Worm (Caenorhabditis elegans) whole organism, midembryonic: Measurements from ENCODE around the gene jmjd-3.3.
"Not testable (repeated sequence)": the region's sequence is repeated elsewhere in the genome, so short reads cannot be mapped to it uniquely, and the experiment has no call there.

Experiments used
- T22C8.4 ChIP-seq: fragments of 200-800 bp; sonication (Bioruptor generic); IDR thresholded peaks from 2 replicates; pipeline ENCODE4 v1.3.6; 2022; ENCODE audit warnings: missing genetic modification characterization, missing compliant biosample characterization
- cog-1 ChIP-seq: sonication (generic microtip); optimal IDR thresholded peaks from 2 replicates; lab custom pipeline; 2016; ENCODE audit warnings: missing genetic modification characterization, missing compliant biosample characterization
- flt-1 ChIP-seq: fragments of 200-800 bp; sonication (Bioruptor generic); IDR thresholded peaks from 2 replicates; pipeline ENCODE4 v1.3.6; 2022; ENCODE audit warnings: missing genetic modification characterization, missing compliant biosample characterization
- klf-2 ChIP-seq: fragments of 200-800 bp; sonication (Bioruptor generic); conservative IDR thresholded peaks from 2 replicates; pipeline ENCODE4 v1.3.6; 2022; ENCODE audit warnings: missing genetic modification reagents, missing genetic modification characterization, missing compliant biosample characterization
- med-1 ChIP-seq: sonication (generic microtip); optimal IDR thresholded peaks from 2 replicates; lab custom pipeline; 2017; ENCODE audit warnings: missing genetic modification characterization, mild to moderate bottlenecking, missing compliant biosample characterization, antibody characterized with exemption, missing genetic modification reagents; ENCODE audit not compliant: insufficient read depth
- ref-1 ChIP-seq: fragments of 200-800 bp; sonication (Bioruptor generic); conservative IDR thresholded peaks from 2 replicates; pipeline ENCODE4 v1.3.6; 2022; ENCODE audit warnings: missing genetic modification reagents, missing genetic modification characterization, missing compliant biosample characterization
- tab-1 ChIP-seq: fragments of 200-800 bp; sonication (Bioruptor generic); IDR thresholded peaks from 2 replicates; pipeline ENCODE4 v1.3.6; 2022; ENCODE audit warnings: missing genetic modification characterization, missing compliant biosample characterization
- ztf-23 ChIP-seq: fragments of 200-800 bp; sonication (Bioruptor generic); IDR thresholded peaks from 2 replicates; pipeline ENCODE4 v1.3.6; 2022; ENCODE audit warnings: missing genetic modification reagents, missing genetic modification characterization, missing compliant biosample characterization
- ztf-29 ChIP-seq: fragments of 200-800 bp; sonication (Bioruptor generic); IDR thresholded peaks from 2 replicates; pipeline ENCODE4 v1.3.6; 2022; ENCODE audit warnings: missing genetic modification reagents, missing genetic modification characterization, missing compliant biosample characterization

jmjd-3.3 gene

ce11 chrX:13412307-13412706, 23.9 kb upstream of the jmjd-3.3 start:
- TF ChIP-seq med-1 (GFP tag; lab: Kevin White, UChicago), result no peak
- TF ChIP-seq tab-1 (GFP tag; lab: Robert Waterston, UW), result no peak
- TF ChIP-seq klf-2, result no peak
- TF ChIP-seq flt-1, result no peak
- no peak for TF ChIP-seq ztf-29
- TF ChIP-seq ztf-23 (GFP tag; lab: Robert Waterston, UW), result no peak
- no peak for TF ChIP-seq cog-1 (tag; lab: Kevin White, UChicago)
- TF ChIP-seq T22C8.4, result no peak
- no peak for TF ChIP-seq ref-1 (GFP tag; lab: Robert Waterston, UW)

- TF ChIP-seq ref-1 (GFP tag; lab: Robert Waterston, UW), result no peak; the same call in 1 of the 2 replicates
- TF ChIP-seq med-1 (GFP tag; lab: Kevin White, UChicago), result no peak
- TF ChIP-seq T22C8.4, result no peak
- TF ChIP-seq cog-1 (tag; lab: Kevin White, UChicago), result peak; percentile 17
- peak; percentile 60 for TF ChIP-seq flt-1
- peak; percentile 86 for TF ChIP-seq tab-1 (GFP tag; lab: Robert Waterston, UW)
- TF ChIP-seq ztf-23 (GFP tag; lab: Robert Waterston, UW), result peak; percentile 65; the same call in 1 of the 2 replicates
- TF ChIP-seq klf-2, result peak; percentile 77
- TF ChIP-seq ztf-29, result peak; percentile 84
These were observed 21.2 kb upstream of the jmjd-3.3 start for ce11 chrX:13414974-13415373.

- TF ChIP-seq cog-1 (tag; lab: Kevin White, UChicago), result no peak
- no peak for TF ChIP-seq ref-1 (GFP tag; lab: Robert Waterston, UW)
These were observed 20.5 kb upstream of the jmjd-3.3 start, which contains the start of gene C29F7.2 for ce11 chrX:13415722-13416121. Gene C29F7.2 (plus strand): TSS chrX:13416078.

- no peak for TF ChIP-seq klf-2
- no peak for TF ChIP-seq ref-1 (GFP tag; lab: Robert Waterston, UW)
- no peak for TF ChIP-seq T22C8.4
These were observed 18.7 kb upstream of the jmjd-3.3 start for ce11 chrX:13417479-13417878.

ce11 chrX:13419884-13420339, 16.3 kb upstream of the jmjd-3.3 start, which contains the start of gene C29F7.3:
Gene C29F7.3 (minus strand): TSS chrX:13419934.
- no peak for TF ChIP-seq med-1 (GFP tag; lab: Kevin White, UChicago)
- peak; percentile 58 for TF ChIP-seq cog-1 (tag; lab: Kevin White, UChicago)
- TF ChIP-seq klf-2, result no peak
- no peak for TF ChIP-seq ztf-29
- TF ChIP-seq ref-1 (GFP tag; lab: Robert Waterston, UW), result no peak

- TF ChIP-seq ref-1 (GFP tag; lab: Robert Waterston, UW) (no peak), tab-1 (GFP tag; lab: Robert Waterston, UW) (no peak), klf-2 (no peak), ztf-23 (GFP tag; lab: Robert Waterston, UW) (no peak), T22C8.4 (no peak), ztf-29 (no peak), flt-1 (no peak), med-1 (GFP tag; lab: Kevin White, UChicago) (no peak), cog-1 (tag; lab: Kevin White, UChicago) (no peak)
These were observed 15.2 kb upstream of the jmjd-3.3 start for ce11 chrX:13421068-13421467.

ce11 chrX:13423340-13423739, 12.9 kb upstream of the jmjd-3.3 start, which contains the start of gene fkh-3:
Gene fkh-3 (minus strand): TSS chrX:13423440.
- TF ChIP-seq klf-2 (no peak), cog-1 (tag; lab: Kevin White, UChicago) (no peak), ztf-29 (no peak), tab-1 (GFP tag; lab: Robert Waterston, UW) (no peak), ref-1 (GFP tag; lab: Robert Waterston, UW) (no peak), flt-1 (no peak), ztf-23 (GFP tag; lab: Robert Waterston, UW) (no peak), med-1 (GFP tag; lab: Kevin White, UChicago) (no peak), T22C8.4 (no peak)

- TF ChIP-seq cog-1 (tag; lab: Kevin White, UChicago); ztf-23 (GFP tag; lab: Robert Waterston, UW); ref-1 (GFP tag; lab: Robert Waterston, UW): not testable (repeated sequence)
These were observed 7.5 kb upstream of the jmjd-3.3 start, which contains the start of gene fkh-4 for ce11 chrX:13428755-13429154. Gene fkh-4 (minus strand): TSS chrX:13428855.

- not testable (repeated sequence) for TF ChIP-seq ztf-23, ref-1, tab-1 (GFP tag; lab: Robert Waterston, UW)
These were observed 4.8 kb upstream of the jmjd-3.3 start, which contains the start of gene C29F7.10 for ce11 chrX:13431388-13431787. Gene C29F7.10 (minus strand): TSS chrX:13431488.

ce11 chrX:13435116-13435515, 1.1 kb upstream of the jmjd-3.3 start:
- TF ChIP-seq flt-1 (no peak), ztf-23 (GFP tag; lab: Robert Waterston, UW) (no peak), T22C8.4 (no peak), tab-1 (GFP tag; lab: Robert Waterston, UW) (no peak), ztf-29 (no peak), ref-1 (GFP tag; lab: Robert Waterston, UW) (no peak), klf-2 (no peak), cog-1 (tag; lab: Kevin White, UChicago) (no peak), med-1 (GFP tag; lab: Kevin White, UChicago) (no peak)

- peak; percentile 70; the same call in 1 of the 2 replicates for TF ChIP-seq ztf-23 (GFP tag; lab: Robert Waterston, UW)
- TF ChIP-seq klf-2, result 0 out of 2 replicates have a peak, but pooled peaks have one; percentile 19
- TF ChIP-seq ztf-29, result no peak
- peak; percentile 65 for TF ChIP-seq flt-1
- no peak for TF ChIP-seq tab-1 (GFP tag; lab: Robert Waterston, UW)
- peak; percentile 46 for TF ChIP-seq cog-1 (tag; lab: Kevin White, UChicago)
- TF ChIP-seq med-1 (GFP tag; lab: Kevin White, UChicago), result no peak
These were observed 6.2 kb downstream of the jmjd-3.3 start for ce11 chrX:13442446-13442845.
